Worm (Caenorhabditis elegans): ENCODE measurements around the gene ptc-1.
A peak's percentile ranks its signal among the peaks of the same experiment; 100 is the strongest.

ptc-1 gene

DNA sequence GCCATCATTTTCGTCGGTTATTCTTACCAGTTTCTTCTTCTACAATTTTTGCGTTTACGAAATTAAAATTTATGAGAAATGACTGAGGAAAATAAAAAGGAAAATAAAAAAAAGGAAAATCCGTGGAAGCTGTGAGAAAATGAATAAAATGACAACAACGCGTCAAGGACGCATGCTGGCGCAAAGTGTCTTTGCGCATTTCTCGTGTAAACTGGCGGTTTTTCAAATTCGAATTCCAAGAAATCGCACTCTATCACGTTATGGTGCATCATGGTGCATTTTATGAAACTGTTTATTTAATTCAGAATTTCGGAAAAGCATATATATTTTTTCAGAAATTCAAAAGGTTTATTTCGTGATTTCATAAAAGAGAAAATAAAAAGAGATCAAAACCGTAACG, 52.1 kb downstream of the ptc-1 start, which contains the start of gene dbt-1 (continued):
- TF ChIP-seq nhr-237 (tag; optimal IDR thresholded peaks at IDR 0.05): no peak

ce11 chrII:7946830-7947425, 53.9 kb downstream of the ptc-1 start, which contains the start of gene ZK669.5:
ZK669.5 (minus strand) TSS chrII:7946880.
- TF ChIP-seq pha-4 (tag; optimal IDR thresholded peaks at IDR 0.05) (no peak), fkh-2 (tag; optimal IDR thresholded peaks at IDR 0.05) (no peak), lin-15B (tag; optimal IDR thresholded peaks at IDR 0.05) (no peak), ceh-28 (tag; optimal IDR thresholded peaks at IDR 0.05) (no peak), nhr-77 (tag; optimal IDR thresholded peaks at IDR 0.05) (no peak), ZK546.5 (tag; optimal IDR thresholded peaks at IDR 0.05) (no peak), skn-1 (tag; optimal IDR thresholded peaks at IDR 0.05) (no peak), mdl-1 (tag; optimal IDR thresholded peaks at IDR 0.05) (no peak), nhr-43 (tag; optimal IDR thresholded peaks at IDR 0.05; ENCODE audit: poor library complexity, severe bottlenecking) (no peak), nhr-25 (tag; optimal IDR thresholded peaks at IDR 0.05) (no peak), nhr-12 (tag; optimal IDR thresholded peaks at IDR 0.05) (no peak), unc-62 (GFP tag; optimal IDR thresholded peaks at IDR 0.05) (no peak), elt-2 (tag; optimal IDR thresholded peaks at IDR 0.05) (no peak)

- no peak for TF ChIP-seq tbx-2 (tag; optimal IDR thresholded peaks at IDR 0.05)
- no peak for TF ChIP-seq nhr-67 (tag; optimal IDR thresholded peaks at IDR 0.05)
- TF ChIP-seq eor-1 (tag; optimal IDR thresholded peaks at IDR 0.05): no peak
- peak; percentile 49 for TF ChIP-seq pqm-1 (tag; optimal IDR thresholded peaks at IDR 0.05)
- TF ChIP-seq fkh-2 (tag; optimal IDR thresholded peaks at IDR 0.05): no peak
- no peak for TF ChIP-seq ceh-28 (tag; optimal IDR thresholded peaks at IDR 0.05)
- no peak for TF ChIP-seq nhr-11 (tag; optimal IDR thresholded peaks at IDR 0.05)
- TF ChIP-seq nhr-237 (tag; optimal IDR thresholded peaks at IDR 0.05): no peak
- no peak for TF ChIP-seq lsy-12 (tag; optimal IDR thresholded peaks at IDR 0.05)
These were observed 55.3 kb downstream of the ptc-1 start for ce11 chrII:7948278-7948677.

Measured in whole organism, L3 larva.